Worm (Caenorhabditis elegans) whole organism, mixed stage, embryonic: ENCODE results near the gene Y42A5A.5.

Experiments
- M03D4.4 ChIP-seq: sonication (generic microtip); optimal IDR thresholded peaks from 2 replicates; lab custom pipeline; 2017; ENCODE audit warnings: mild to moderate bottlenecking, missing genetic modification characterization, missing compliant biosample characterization
- bed-3 ChIP-seq: fragments of 200-800 bp; sonication (Bioruptor generic); optimal IDR thresholded peaks from 3 replicates; lab custom pipeline; 2018; ENCODE audit warnings: mild to moderate bottlenecking, missing genetic modification characterization, moderate library complexity, missing compliant biosample characterization
- blmp-1 ChIP-seq: fragments of 150-350 bp; optimal IDR thresholded peaks from 2 replicates; lab custom pipeline; 2014; ENCODE audit warnings: missing biosample characterization, missing genetic modification characterization
- ceh-39 ChIP-seq: fragments of 150-350 bp; optimal IDR thresholded peaks from 2 replicates; lab custom pipeline; 2014; ENCODE audit warnings: missing biosample characterization, missing genetic modification characterization
- ceh-43 ChIP-seq: fragments of 200-800 bp; sonication (Bioruptor generic); optimal IDR thresholded peaks from 2 replicates; lab custom pipeline; 2018; ENCODE audit warnings: mild to moderate bottlenecking, missing genetic modification characterization, moderate library complexity, missing compliant biosample characterization
- ces-1 ChIP-seq: fragments of 150-350 bp; optimal IDR thresholded peaks from 2 replicates; lab custom pipeline; 2014; ENCODE audit warnings: missing biosample characterization, missing genetic modification reagents, missing genetic modification characterization
- cnd-1 ChIP-seq: fragments of 200-800 bp; sonication (Bioruptor generic); optimal IDR thresholded peaks from 2 replicates; lab custom pipeline; 2018; ENCODE audit warnings: mild to moderate bottlenecking, missing genetic modification characterization, missing compliant biosample characterization
- elt-1 ChIP-seq: sonication (generic microtip); optimal IDR thresholded peaks from 2 replicates; lab custom pipeline; 2017; ENCODE audit warnings: missing genetic modification characterization, mild to moderate bottlenecking, missing compliant biosample characterization, antibody characterized with exemption, moderate library complexity, borderline replicate concordance; ENCODE audit not compliant: insufficient read depth
- flh-1 ChIP-seq: fragments of 200-800 bp; sonication (Bioruptor generic); optimal IDR thresholded peaks from 2 replicates; lab custom pipeline; 2018; ENCODE audit warnings: mild to moderate bottlenecking, missing genetic modification characterization, moderate library complexity, missing compliant biosample characterization
- ham-2 ChIP-seq: fragments of 200-800 bp; sonication (Bioruptor generic); optimal IDR thresholded peaks from 2 replicates; lab custom pipeline; 2018; ENCODE audit warnings: mild to moderate bottlenecking, missing genetic modification characterization, missing compliant biosample characterization
- hlh-1 ChIP-seq: fragments of 150-350 bp; optimal IDR thresholded peaks from 2 replicates; lab custom pipeline; 2014; ENCODE audit warnings: missing biosample characterization, missing genetic modification reagents, missing genetic modification characterization
- lin-32 ChIP-seq: fragments of 200-800 bp; sonication (Bioruptor generic); optimal IDR thresholded peaks from 2 replicates; lab custom pipeline; 2018; ENCODE audit warnings: mild to moderate bottlenecking, missing genetic modification characterization, missing compliant biosample characterization
- lsy-2 ChIP-seq: fragments of 150-350 bp; optimal IDR thresholded peaks from 2 replicates; lab custom pipeline; 2014; ENCODE audit warnings: missing biosample characterization, missing genetic modification characterization
- mep-1 ChIP-seq: fragments of 150-350 bp; optimal IDR thresholded peaks from 2 replicates; lab custom pipeline; 2017; ENCODE audit warnings: missing biosample characterization, missing genetic modification reagents, missing genetic modification characterization, inconsistent platforms
- nhr-12 ChIP-seq: fragments of 150-350 bp; optimal IDR thresholded peaks from 2 replicates; lab custom pipeline; 2014; ENCODE audit warnings: missing biosample characterization, missing genetic modification characterization
- nhr-2 ChIP-seq: fragments of 150-350 bp; optimal IDR thresholded peaks from 2 replicates; lab custom pipeline; 2014; ENCODE audit warnings: missing biosample characterization, missing genetic modification characterization
- nhr-237 ChIP-seq: fragments of 150-350 bp; optimal IDR thresholded peaks from 2 replicates; lab custom pipeline; 2014; ENCODE audit warnings: missing biosample characterization, missing genetic modification characterization
- nhr-28 ChIP-seq: fragments of 150-350 bp; optimal IDR thresholded peaks from 2 replicates; lab custom pipeline; 2014; ENCODE audit warnings: missing biosample characterization, missing genetic modification characterization
- nhr-76 ChIP-seq: sonication (generic microtip); optimal IDR thresholded peaks from 2 replicates; lab custom pipeline; 2017; ENCODE audit warnings: missing biosample characterization, missing genetic modification characterization
- pha-4 ChIP-seq: fragments of 150-350 bp; optimal IDR thresholded peaks from 2 replicates; lab custom pipeline; 2018; ENCODE audit warnings: missing biosample characterization, missing genetic modification reagents, missing genetic modification characterization
- sem-2 ChIP-seq: fragments of 200-800 bp; sonication (Bioruptor generic); optimal IDR thresholded peaks from 2 replicates; lab custom pipeline; 2018; ENCODE audit warnings: mild to moderate bottlenecking, missing genetic modification characterization, missing compliant biosample characterization
- snpc-4 ChIP-seq: fragments of 150-350 bp; optimal IDR thresholded peaks from 2 replicates; lab custom pipeline; 2014; ENCODE audit warnings: missing biosample characterization, missing genetic modification characterization
- sptf-1 ChIP-seq: sonication (generic microtip); optimal IDR thresholded peaks from 2 replicates; lab custom pipeline; 2017; ENCODE audit warnings: mild to moderate bottlenecking, missing genetic modification characterization, moderate library complexity, missing compliant biosample characterization
- tbx-8 ChIP-seq: fragments of 200-800 bp; sonication (Bioruptor generic); optimal IDR thresholded peaks from 2 replicates; lab custom pipeline; 2018; ENCODE audit warnings: mild to moderate bottlenecking, missing genetic modification characterization, moderate library complexity, missing compliant biosample characterization
- unc-39 ChIP-seq: fragments of 150-350 bp; optimal IDR thresholded peaks from 2 replicates; lab custom pipeline; 2014; ENCODE audit warnings: missing biosample characterization, missing genetic modification characterization
- unc-62 ChIP-seq: fragments of 150-350 bp; optimal IDR thresholded peaks from 2 replicates; lab custom pipeline; 2014; ENCODE audit warnings: missing biosample characterization, missing genetic modification reagents, missing genetic modification characterization
- zip-8 ChIP-seq: fragments of 150-350 bp; optimal IDR thresholded peaks from 2 replicates; lab custom pipeline; 2014; ENCODE audit warnings: missing biosample characterization, missing genetic modification characterization
- ztf-11 ChIP-seq: fragments of 150-350 bp; optimal IDR thresholded peaks from 2 replicates; lab custom pipeline; 2014; ENCODE audit warnings: missing biosample characterization, missing genetic modification characterization

Gene Y42A5A.5

DNA sequence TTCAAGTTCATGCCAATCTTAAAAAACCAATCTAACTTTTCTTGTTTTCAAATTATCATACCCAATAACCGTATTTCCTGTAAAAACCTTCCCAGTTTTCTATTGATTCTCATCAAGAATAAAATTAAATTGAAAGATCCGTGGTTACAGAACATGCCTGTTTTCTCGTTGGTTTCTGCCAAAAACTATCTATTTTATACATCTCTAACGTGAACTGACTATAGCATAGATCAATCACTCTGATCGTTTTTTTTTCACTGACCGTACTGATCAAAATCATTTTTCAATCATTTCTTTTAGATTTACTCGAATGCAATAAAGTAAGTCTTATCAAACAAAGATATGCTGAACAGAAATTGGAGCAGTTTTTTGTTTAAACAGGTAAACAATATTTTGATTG, 15.4 kb upstream of the Y42A5A.5 start, which contains the start of gene C06H2.2:
TSS of gene C06H2.2 (plus strand) at position 301 of the 400 bp plus-strand sequence.
- TF ChIP-seq mep-1 (tag; lab: Kevin White, UChicago) = no peak
- TF ChIP-seq, all 35 proteins: peak for 0

DNA sequence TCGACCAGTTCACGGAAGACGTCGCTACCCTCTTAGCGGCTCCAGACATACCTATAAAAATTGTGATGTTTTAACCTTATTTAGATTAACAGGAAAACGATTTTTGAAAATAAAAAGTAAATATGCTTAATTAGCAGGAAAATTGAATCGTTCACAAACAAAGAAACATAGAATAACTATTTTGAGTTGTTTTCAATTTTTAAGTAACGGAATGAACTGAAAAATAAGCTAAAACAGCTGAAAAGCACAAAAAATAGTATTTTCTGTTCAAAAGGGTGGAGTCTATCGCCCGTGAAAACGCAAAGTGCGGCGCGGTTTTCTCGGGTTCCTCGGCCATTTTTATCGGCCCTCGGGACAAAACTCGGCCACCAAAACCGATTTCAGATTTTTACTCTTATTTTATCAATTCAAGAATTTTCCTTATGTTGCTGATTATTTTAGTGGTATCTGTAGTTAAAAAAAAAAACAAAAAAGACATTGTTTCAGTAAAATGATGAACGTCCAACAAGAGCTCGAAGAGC, 14.3 kb upstream of the Y42A5A.5 start, which contains the start of the genes atp-5 and lmtr-3:
TSS of gene atp-5 (minus strand) at position 51 of the 521 bp plus-strand sequence.
TSS of gene lmtr-3 (plus strand) at position 370 of the 521 bp plus-strand sequence.
- TF ChIP-seq hlh-1 (peak; percentile 8), ceh-39 (tag; lab: Kevin White, UChicago) (peak; percentile 15), mep-1 (tag; lab: Kevin White, UChicago) (peak; percentile 48), lsy-2 (tag; lab: Kevin White, UChicago) (peak; percentile 33), nhr-2 (tag; lab: Kevin White, UChicago) (no peak), nhr-12 (tag; lab: Kevin White, UChicago) (no peak), flh-1 (GFP tag; lab: Kevin White, UChicago) (no peak), bed-3 (GFP tag; lab: Kevin White, UChicago) (no peak), unc-62 (GFP tag; lab: Kevin White, UChicago) (no peak), ham-2 (GFP tag; lab: Kevin White, UChicago) (no peak), ztf-11 (no peak), M03D4.4 (tag; lab: Kevin White, UChicago) (no peak), lin-32 (GFP tag; lab: Kevin White, UChicago) (no peak), nhr-28 (tag; lab: Kevin White, UChicago) (no peak), ces-1 (GFP tag; lab: Kevin White, UChicago) (no peak), ceh-43 (no peak), snpc-4 (no peak), unc-39 (tag; lab: Kevin White, UChicago) (no peak), tbx-8 (GFP tag; lab: Kevin White, UChicago) (no peak), cnd-1 (tag; lab: Kevin White, UChicago) (no peak), nhr-237 (tag; lab: Kevin White, UChicago) (no peak), sptf-1 (peak; percentile 12)

- TF ChIP-seq pha-4 (tag; lab: Kevin White, UChicago) (no peak), nhr-76 (tag; lab: Kevin White, UChicago) (no peak), bed-3 (GFP tag; lab: Kevin White, UChicago) (no peak), cnd-1 (tag; lab: Kevin White, UChicago) (no peak), unc-62 (GFP tag; lab: Kevin White, UChicago) (no peak), snpc-4 (no peak), blmp-1 (no peak)
Observed at ce11 chrV:11122466-11122865, 12.9 kb upstream of the Y42A5A.5 start, which contains the start of gene mboa-2. TSS of gene mboa-2 (minus strand) at chrV:11122493.

DNA sequence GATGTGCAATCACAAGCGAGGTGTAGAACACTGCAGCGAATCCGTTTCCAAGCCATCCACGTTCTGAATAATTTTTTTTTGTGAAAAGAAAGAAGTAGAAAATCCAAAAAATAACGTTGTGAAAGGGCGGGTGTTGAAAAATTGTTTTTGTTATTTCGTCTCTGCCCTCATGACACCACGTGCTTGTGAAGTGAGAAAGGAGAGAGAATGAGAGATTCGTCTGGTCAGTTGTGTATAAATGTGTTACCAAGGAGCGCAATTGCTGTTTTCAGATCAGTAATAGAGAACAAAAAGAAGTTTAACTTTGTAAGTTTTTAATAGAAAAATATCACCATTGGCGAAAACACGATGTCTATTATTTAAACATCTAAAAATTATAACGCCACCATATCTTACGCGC, 11.7 kb upstream of the Y42A5A.5 start:
- TF ChIP-seq hlh-1 (peak; percentile 56), sem-2 (GFP tag; lab: Kevin White, UChicago) (no peak), flh-1 (GFP tag; lab: Kevin White, UChicago) (no peak), ces-1 (GFP tag; lab: Kevin White, UChicago) (peak; percentile 84), elt-1 (tag; lab: Kevin White, UChicago) (no peak), mep-1 (tag; lab: Kevin White, UChicago) (peak; percentile 33)

- TF ChIP-seq nhr-237 (tag; lab: Kevin White, UChicago) (no peak), zip-8 (tag; lab: Kevin White, UChicago) (no peak), sptf-1 (no peak), blmp-1 (no peak), lsy-2 (tag; lab: Kevin White, UChicago) (no peak), hlh-1 (no peak), sem-2 (GFP tag; lab: Kevin White, UChicago) (no peak), nhr-28 (tag; lab: Kevin White, UChicago) (no peak), M03D4.4 (tag; lab: Kevin White, UChicago) (no peak), ham-2 (GFP tag; lab: Kevin White, UChicago) (no peak)
Observed at ce11 chrV:11119294-11119755, 9.8 kb upstream of the Y42A5A.5 start, which contains the start of gene scb-1. TSS of gene scb-1 (minus strand) at chrV:11119705.
